Worm (Caenorhabditis elegans) whole organism, midembryonic: ENCODE results near the gene tsp-17.
A peak's percentile ranks its signal among the peaks of the same experiment; 100 is the strongest.

ENCODE experiments used
- T22C8.4 ChIP-seq: fragments of 200-800 bp; sonication (Bioruptor generic); IDR thresholded peaks from 2 replicates; pipeline ENCODE4 v1.3.6; 2022; ENCODE audit warnings: missing genetic modification characterization, missing compliant biosample characterization
- cog-1 ChIP-seq: sonication (generic microtip); optimal IDR thresholded peaks from 2 replicates; lab custom pipeline; 2016; ENCODE audit warnings: missing genetic modification characterization, missing compliant biosample characterization
- flt-1 ChIP-seq: fragments of 200-800 bp; sonication (Bioruptor generic); IDR thresholded peaks from 2 replicates; pipeline ENCODE4 v1.3.6; 2022; ENCODE audit warnings: missing genetic modification characterization, missing compliant biosample characterization
- klf-2 ChIP-seq: fragments of 200-800 bp; sonication (Bioruptor generic); conservative IDR thresholded peaks from 2 replicates; pipeline ENCODE4 v1.3.6; 2022; ENCODE audit warnings: missing genetic modification reagents, missing genetic modification characterization, missing compliant biosample characterization
- med-1 ChIP-seq: sonication (generic microtip); optimal IDR thresholded peaks from 2 replicates; lab custom pipeline; 2017; ENCODE audit warnings: missing genetic modification characterization, mild to moderate bottlenecking, missing compliant biosample characterization, antibody characterized with exemption, missing genetic modification reagents; ENCODE audit not compliant: insufficient read depth
- ref-1 ChIP-seq: fragments of 200-800 bp; sonication (Bioruptor generic); conservative IDR thresholded peaks from 2 replicates; pipeline ENCODE4 v1.3.6; 2022; ENCODE audit warnings: missing genetic modification reagents, missing genetic modification characterization, missing compliant biosample characterization
- tab-1 ChIP-seq: fragments of 200-800 bp; sonication (Bioruptor generic); IDR thresholded peaks from 2 replicates; pipeline ENCODE4 v1.3.6; 2022; ENCODE audit warnings: missing genetic modification characterization, missing compliant biosample characterization
- ztf-23 ChIP-seq: fragments of 200-800 bp; sonication (Bioruptor generic); IDR thresholded peaks from 2 replicates; pipeline ENCODE4 v1.3.6; 2022; ENCODE audit warnings: missing genetic modification reagents, missing genetic modification characterization, missing compliant biosample characterization
- ztf-29 ChIP-seq: fragments of 200-800 bp; sonication (Bioruptor generic); IDR thresholded peaks from 2 replicates; pipeline ENCODE4 v1.3.6; 2022; ENCODE audit warnings: missing genetic modification reagents, missing genetic modification characterization, missing compliant biosample characterization

Gene tsp-17

DNA sequence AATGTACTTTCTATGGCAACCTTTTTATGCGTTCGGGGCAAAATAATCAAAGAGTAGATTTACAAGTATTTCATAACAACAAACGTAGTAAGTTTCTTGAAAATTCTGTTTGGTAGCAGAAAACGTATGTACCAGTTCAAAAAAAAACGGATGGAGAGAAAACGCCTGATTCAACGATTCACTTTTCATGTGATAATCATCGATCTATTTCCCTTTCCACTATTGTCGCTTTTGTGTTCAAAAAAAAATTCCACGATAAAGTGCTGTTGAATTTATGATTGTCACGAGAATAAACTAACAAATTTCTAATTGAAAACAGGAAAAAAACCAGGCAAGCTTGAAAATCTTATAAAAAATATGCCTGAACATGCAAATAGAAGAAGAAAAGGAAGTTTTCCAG is 14.9 kb downstream of the tsp-17 start:
- TF ChIP-seq tab-1 (GFP tag; lab: Robert Waterston, UW) (no peak), T22C8.4 (no peak), flt-1 (GFP tag; lab: Robert Waterston, UW) (no peak), klf-2 (GFP tag; lab: Robert Waterston, UW) (no peak), cog-1 (no peak), ref-1 (no peak), ztf-29 (GFP tag; lab: Robert Waterston, UW) (no peak), ztf-23 (no peak), med-1 (GFP tag; lab: Kevin White, UChicago) (no peak)

DNA sequence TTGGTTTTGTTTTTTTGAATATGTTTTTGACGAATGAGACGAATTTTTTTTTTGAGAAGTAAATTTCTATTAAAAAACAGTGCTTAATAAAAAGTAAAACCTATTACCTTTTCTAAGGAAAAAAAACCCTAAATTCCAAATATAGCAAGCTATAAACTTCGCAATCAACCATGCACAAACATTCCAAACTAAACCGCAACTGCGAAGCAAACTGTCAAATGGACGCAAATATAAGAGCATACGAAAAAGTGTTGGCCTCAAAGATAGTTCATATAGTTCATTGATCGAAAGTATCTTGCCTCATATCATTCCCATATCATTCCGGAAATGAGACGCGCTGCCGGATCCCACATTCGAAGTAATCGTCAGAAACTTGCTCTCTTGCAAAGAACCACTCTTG is 15.6 kb downstream of the tsp-17 start, which contains the start of gene C01C4.3:
C01C4.3 (plus strand) TSS at position 301 of the 400 bp plus-strand sequence.
- TF ChIP-seq cog-1 = no peak

DNA sequence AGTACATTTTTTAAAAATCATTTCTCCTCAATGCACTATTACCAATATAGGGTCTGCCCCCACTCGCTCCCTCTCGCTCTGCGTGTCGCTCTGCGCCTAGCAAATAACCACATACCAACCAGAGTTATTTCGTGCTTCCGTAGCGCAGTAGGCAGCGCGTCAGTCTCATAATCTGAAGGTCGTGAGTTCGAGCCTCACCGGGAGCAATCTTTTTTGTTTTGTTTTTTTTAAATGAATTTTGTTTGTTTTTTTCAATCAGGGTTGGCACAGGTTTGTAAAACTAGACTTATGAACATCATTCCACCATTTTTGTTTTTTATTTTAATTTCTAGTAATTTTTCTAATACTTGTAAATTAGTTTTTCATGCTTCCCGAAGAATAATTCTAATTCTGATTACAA is 16.7 kb downstream of the tsp-17 start:
- TF ChIP-seq T22C8.4 (peak; percentile 89), ref-1 (peak; percentile 87), flt-1 (GFP tag; lab: Robert Waterston, UW) (peak; percentile 96), ztf-29 (GFP tag; lab: Robert Waterston, UW) (peak; percentile 88), klf-2 (GFP tag; lab: Robert Waterston, UW) (peak; percentile 92), tab-1 (GFP tag; lab: Robert Waterston, UW) (peak; percentile 94), cog-1 (peak; percentile 90), ztf-23 (peak; percentile 91), med-1 (GFP tag; lab: Kevin White, UChicago) (peak; percentile 62)

ce11 chrX:3701861-3702260 is 20.9 kb downstream of the tsp-17 start:
- no peak for TF ChIP-seq cog-1

DNA sequence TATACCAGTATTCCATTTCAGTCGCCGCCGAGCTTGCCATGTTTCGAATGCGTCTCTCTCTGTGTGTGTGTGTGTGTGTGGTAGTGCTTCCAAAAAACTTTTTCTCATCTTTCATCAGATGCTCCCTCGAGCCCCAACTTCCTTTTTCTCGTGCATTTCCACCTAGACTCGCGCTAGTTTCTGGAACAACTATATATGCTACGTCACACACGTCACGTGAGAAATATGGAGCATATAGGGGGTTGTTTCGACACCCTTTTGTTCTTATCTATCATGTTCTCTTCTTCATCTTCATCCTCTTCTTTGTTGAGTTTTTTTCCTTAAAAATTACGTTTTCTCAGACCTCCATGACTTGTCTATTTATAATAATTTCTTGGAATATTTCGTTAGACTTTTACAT is 24.4 kb downstream of the tsp-17 start:
- TF ChIP-seq cog-1 (no peak), T22C8.4 (no peak), klf-2 (GFP tag; lab: Robert Waterston, UW) (no peak), ztf-29 (GFP tag; lab: Robert Waterston, UW) (no peak), tab-1 (GFP tag; lab: Robert Waterston, UW) (no peak), flt-1 (GFP tag; lab: Robert Waterston, UW) (no peak), ztf-23 (no peak), ref-1 (no peak), med-1 (GFP tag; lab: Kevin White, UChicago) (no peak)

- TF ChIP-seq flt-1 (GFP tag; lab: Robert Waterston, UW) (no peak), ztf-29 (GFP tag; lab: Robert Waterston, UW) (no peak), ztf-23 (no peak), ref-1 (no peak), klf-2 (GFP tag; lab: Robert Waterston, UW) (no peak), tab-1 (GFP tag; lab: Robert Waterston, UW) (no peak), T22C8.4 (no peak), cog-1 (no peak), med-1 (GFP tag; lab: Kevin White, UChicago) (no peak)
Measured at ce11 chrX:3706319-3706718, 25.4 kb downstream of the tsp-17 start.

ce11 chrX:3709747-3710146 is 28.8 kb downstream of the tsp-17 start:
- no peak for TF ChIP-seq T22C8.4
- TF ChIP-seq med-1 (GFP tag; lab: Kevin White, UChicago) = no peak
- TF ChIP-seq tab-1 (GFP tag; lab: Robert Waterston, UW) = no peak
- TF ChIP-seq flt-1 (GFP tag; lab: Robert Waterston, UW) = no peak
- no peak for TF ChIP-seq ref-1
- TF ChIP-seq ztf-29 (GFP tag; lab: Robert Waterston, UW) = no peak
- no peak for TF ChIP-seq ztf-23
- no peak for TF ChIP-seq klf-2 (GFP tag; lab: Robert Waterston, UW)
- TF ChIP-seq cog-1 = no peak

ce11 chrX:3711581-3712101 is 30.7 kb downstream of the tsp-17 start:
- TF ChIP-seq ref-1 (no peak), med-1 (GFP tag; lab: Kevin White, UChicago) (no peak), flt-1 (GFP tag; lab: Robert Waterston, UW) (no peak), klf-2 (GFP tag; lab: Robert Waterston, UW) (no peak), cog-1 (no peak), ztf-29 (GFP tag; lab: Robert Waterston, UW) (no peak), ztf-23 (no peak), T22C8.4 (no peak)

ce11 chrX:3714797-3715196 is 33.8 kb downstream of the tsp-17 start, which contains the start of gene C01C4.2:
TSS of gene C01C4.2 (plus strand) at chrX:3715097.
- TF ChIP-seq cog-1 = no peak
- no peak for TF ChIP-seq tab-1 (GFP tag; lab: Robert Waterston, UW)
- TF ChIP-seq med-1 (GFP tag; lab: Kevin White, UChicago) = no peak
- no peak for TF ChIP-seq T22C8.4

ce11 chrX:3715835-3716234 is 34.9 kb downstream of the tsp-17 start:
- TF ChIP-seq ztf-29 (GFP tag; lab: Robert Waterston, UW) = no peak
- no peak for TF ChIP-seq ztf-23
- no peak for TF ChIP-seq T22C8.4
- TF ChIP-seq klf-2 (GFP tag; lab: Robert Waterston, UW) = no peak
- TF ChIP-seq tab-1 (GFP tag; lab: Robert Waterston, UW) = no peak
- no peak for TF ChIP-seq flt-1 (GFP tag; lab: Robert Waterston, UW)
- TF ChIP-seq cog-1 = no peak
- TF ChIP-seq med-1 (GFP tag; lab: Kevin White, UChicago) = no peak

DNA sequence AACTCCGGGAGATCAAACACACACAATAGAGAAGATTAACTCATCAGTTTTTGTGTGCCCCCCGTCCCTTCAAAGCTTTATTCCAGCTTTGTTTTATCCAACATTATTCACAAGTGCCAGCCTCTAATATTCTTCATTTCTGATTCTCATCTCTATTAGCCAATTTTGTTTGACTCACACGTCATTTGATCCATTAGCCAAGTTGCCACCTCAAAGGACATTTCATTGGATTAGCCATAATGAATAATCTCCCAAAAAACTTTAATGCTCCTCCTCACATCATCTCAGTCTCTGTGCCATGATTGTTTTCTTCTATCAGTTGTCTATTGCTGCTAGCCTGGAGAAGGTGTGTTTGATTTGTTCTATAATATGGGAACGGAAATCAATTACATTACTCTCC is 44.5 kb downstream of the tsp-17 start:
- TF ChIP-seq T22C8.4 (no peak), ztf-29 (GFP tag; lab: Robert Waterston, UW) (no peak), klf-2 (GFP tag; lab: Robert Waterston, UW) (no peak), cog-1 (no peak)
